Fruit fly (Drosophila melanogaster) whole organism: ENCODE results near the gene CG15365.

Source experiments
- CG8478 ChIP-seq: fragments of >200 bp; optimal IDR thresholded peaks from 2 replicates; lab custom pipeline; 2018; ENCODE audit warnings: inconsistent platforms
- pan ChIP-seq: fragments of >200 bp; optimal IDR thresholded peaks from 2 replicates; lab custom pipeline; 2017
- psq ChIP-seq: fragments of >200 bp; optimal IDR thresholded peaks from 2 replicates; lab custom pipeline; 2017
- usp ChIP-seq: fragments of >200 bp; optimal IDR thresholded peaks from 2 replicates; lab custom pipeline; 2017; ENCODE audit warnings: missing biosample characterization, missing genetic modification characterization, mixed read lengths

DNA sequence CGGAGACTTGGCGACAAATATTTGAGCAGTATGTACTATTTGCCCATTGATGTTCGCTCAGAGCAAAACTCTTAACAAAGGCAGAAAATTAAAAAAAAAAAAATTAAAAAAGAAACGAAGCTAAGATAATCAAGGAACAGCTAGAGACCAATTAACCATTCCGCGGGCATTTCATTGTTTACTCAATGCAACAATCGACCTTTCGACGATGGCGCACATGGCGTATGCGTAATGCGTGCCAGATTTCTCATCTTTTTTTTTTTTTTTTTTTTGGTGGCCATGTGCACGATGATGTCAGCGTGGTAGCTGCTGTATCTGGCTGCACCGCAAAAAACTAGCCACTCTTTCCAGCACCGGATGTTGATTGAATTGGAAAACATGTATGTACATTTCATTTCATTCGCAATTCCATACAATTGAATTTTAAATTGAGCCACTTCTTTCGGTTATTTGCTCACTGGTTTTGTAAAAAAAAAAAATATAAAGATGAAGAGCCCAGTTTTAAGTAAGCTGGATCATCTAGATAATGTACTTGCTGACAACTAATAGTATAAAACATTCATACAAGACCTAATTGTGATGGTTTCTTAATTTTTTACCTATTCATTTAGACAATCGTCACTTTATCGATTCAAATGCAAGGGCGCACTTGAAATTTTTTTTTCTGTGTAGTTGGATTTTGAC lies 8.0 kb upstream of the CG15365 start:
- TF ChIP-seq CG8478 (no peak), usp (GFP tag; lab: Kevin White, UChicago) (no peak), pan (lab: Kevin White, UChicago) (no peak), psq (lab: Kevin White, UChicago) (no peak)
